Worm (Caenorhabditis elegans) whole organism, mixed stage, embryonic: ENCODE results near the gene rpb-6.
A peak's percentile ranks its signal among the peaks of the same experiment; 100 is the strongest.

Experiments used
- M03D4.4 ChIP-seq: sonication (generic microtip); optimal IDR thresholded peaks from 2 replicates; lab custom pipeline; 2017; ENCODE audit warnings: mild to moderate bottlenecking, missing genetic modification characterization, missing compliant biosample characterization
- bed-3 ChIP-seq: fragments of 200-800 bp; sonication (Bioruptor generic); optimal IDR thresholded peaks from 3 replicates; lab custom pipeline; 2018; ENCODE audit warnings: mild to moderate bottlenecking, missing genetic modification characterization, moderate library complexity, missing compliant biosample characterization
- blmp-1 ChIP-seq: fragments of 150-350 bp; optimal IDR thresholded peaks from 2 replicates; lab custom pipeline; 2014; ENCODE audit warnings: missing biosample characterization, missing genetic modification characterization
- ceh-39 ChIP-seq: fragments of 150-350 bp; optimal IDR thresholded peaks from 2 replicates; lab custom pipeline; 2014; ENCODE audit warnings: missing biosample characterization, missing genetic modification characterization
- ceh-43 ChIP-seq: fragments of 200-800 bp; sonication (Bioruptor generic); optimal IDR thresholded peaks from 2 replicates; lab custom pipeline; 2018; ENCODE audit warnings: mild to moderate bottlenecking, missing genetic modification characterization, moderate library complexity, missing compliant biosample characterization
- ceh-83 ChIP-seq: fragments of 200-800 bp; sonication (Bioruptor generic); optimal IDR thresholded peaks from 2 replicates; lab custom pipeline; 2018; ENCODE audit warnings: mild to moderate bottlenecking, missing genetic modification characterization, missing compliant biosample characterization
- ces-1 ChIP-seq: fragments of 150-350 bp; optimal IDR thresholded peaks from 2 replicates; lab custom pipeline; 2014; ENCODE audit warnings: missing biosample characterization, missing genetic modification reagents, missing genetic modification characterization
- drap-1 ChIP-seq: fragments of 200-800 bp; sonication (Bioruptor generic); optimal IDR thresholded peaks from 3 replicates; lab custom pipeline; 2018; ENCODE audit warnings: mild to moderate bottlenecking, missing genetic modification characterization, missing compliant biosample characterization
- elt-1 ChIP-seq: sonication (generic microtip); optimal IDR thresholded peaks from 2 replicates; lab custom pipeline; 2017; ENCODE audit warnings: missing genetic modification characterization, mild to moderate bottlenecking, missing compliant biosample characterization, antibody characterized with exemption, moderate library complexity, borderline replicate concordance; ENCODE audit not compliant: insufficient read depth
- elt-3 ChIP-seq: fragments of 150-350 bp; optimal IDR thresholded peaks from 2 replicates; lab custom pipeline; 2014; ENCODE audit warnings: missing biosample characterization, missing genetic modification characterization
- ham-2 ChIP-seq: fragments of 200-800 bp; sonication (Bioruptor generic); optimal IDR thresholded peaks from 2 replicates; lab custom pipeline; 2018; ENCODE audit warnings: mild to moderate bottlenecking, missing genetic modification characterization, missing compliant biosample characterization
- hlh-1 ChIP-seq: fragments of 150-350 bp; optimal IDR thresholded peaks from 2 replicates; lab custom pipeline; 2014; ENCODE audit warnings: missing biosample characterization, missing genetic modification reagents, missing genetic modification characterization
- lin-13 ChIP-seq: fragments of 150-350 bp; optimal IDR thresholded peaks from 2 replicates; lab custom pipeline; 2014; ENCODE audit warnings: missing biosample characterization, missing genetic modification characterization
- lin-32 ChIP-seq: fragments of 200-800 bp; sonication (Bioruptor generic); optimal IDR thresholded peaks from 2 replicates; lab custom pipeline; 2018; ENCODE audit warnings: mild to moderate bottlenecking, missing genetic modification characterization, missing compliant biosample characterization
- lsy-2 ChIP-seq: fragments of 150-350 bp; optimal IDR thresholded peaks from 2 replicates; lab custom pipeline; 2014; ENCODE audit warnings: missing biosample characterization, missing genetic modification characterization
- mep-1 ChIP-seq: fragments of 150-350 bp; optimal IDR thresholded peaks from 2 replicates; lab custom pipeline; 2017; ENCODE audit warnings: missing biosample characterization, missing genetic modification reagents, missing genetic modification characterization, inconsistent platforms
- mls-2 ChIP-seq: sonication (generic microtip); optimal IDR thresholded peaks from 2 replicates; lab custom pipeline; 2016; ENCODE audit warnings: mild to moderate bottlenecking, missing genetic modification characterization, moderate library complexity, missing compliant biosample characterization
- nhr-12 ChIP-seq: fragments of 150-350 bp; optimal IDR thresholded peaks from 2 replicates; lab custom pipeline; 2014; ENCODE audit warnings: missing biosample characterization, missing genetic modification characterization
- nhr-2 ChIP-seq: fragments of 150-350 bp; optimal IDR thresholded peaks from 2 replicates; lab custom pipeline; 2014; ENCODE audit warnings: missing biosample characterization, missing genetic modification characterization
- nhr-237 ChIP-seq: fragments of 150-350 bp; optimal IDR thresholded peaks from 2 replicates; lab custom pipeline; 2014; ENCODE audit warnings: missing biosample characterization, missing genetic modification characterization
- nhr-76 ChIP-seq: sonication (generic microtip); optimal IDR thresholded peaks from 2 replicates; lab custom pipeline; 2017; ENCODE audit warnings: missing biosample characterization, missing genetic modification characterization
- pha-4 ChIP-seq: fragments of 150-350 bp; optimal IDR thresholded peaks from 2 replicates; lab custom pipeline; 2018; ENCODE audit warnings: missing biosample characterization, missing genetic modification reagents, missing genetic modification characterization
- sem-2 ChIP-seq: fragments of 200-800 bp; sonication (Bioruptor generic); optimal IDR thresholded peaks from 2 replicates; lab custom pipeline; 2018; ENCODE audit warnings: mild to moderate bottlenecking, missing genetic modification characterization, missing compliant biosample characterization
- sptf-1 ChIP-seq: sonication (generic microtip); optimal IDR thresholded peaks from 2 replicates; lab custom pipeline; 2017; ENCODE audit warnings: mild to moderate bottlenecking, missing genetic modification characterization, moderate library complexity, missing compliant biosample characterization
- tbx-8 ChIP-seq: fragments of 200-800 bp; sonication (Bioruptor generic); optimal IDR thresholded peaks from 2 replicates; lab custom pipeline; 2018; ENCODE audit warnings: mild to moderate bottlenecking, missing genetic modification characterization, moderate library complexity, missing compliant biosample characterization
- unc-39 ChIP-seq: fragments of 150-350 bp; optimal IDR thresholded peaks from 2 replicates; lab custom pipeline; 2014; ENCODE audit warnings: missing biosample characterization, missing genetic modification characterization
- unc-62 ChIP-seq: fragments of 150-350 bp; optimal IDR thresholded peaks from 2 replicates; lab custom pipeline; 2014; ENCODE audit warnings: missing biosample characterization, missing genetic modification reagents, missing genetic modification characterization
- zip-8 ChIP-seq: fragments of 150-350 bp; optimal IDR thresholded peaks from 2 replicates; lab custom pipeline; 2014; ENCODE audit warnings: missing biosample characterization, missing genetic modification characterization
- ztf-11 ChIP-seq: fragments of 150-350 bp; optimal IDR thresholded peaks from 2 replicates; lab custom pipeline; 2014; ENCODE audit warnings: missing biosample characterization, missing genetic modification characterization

The rpb-6 gene

DNA sequence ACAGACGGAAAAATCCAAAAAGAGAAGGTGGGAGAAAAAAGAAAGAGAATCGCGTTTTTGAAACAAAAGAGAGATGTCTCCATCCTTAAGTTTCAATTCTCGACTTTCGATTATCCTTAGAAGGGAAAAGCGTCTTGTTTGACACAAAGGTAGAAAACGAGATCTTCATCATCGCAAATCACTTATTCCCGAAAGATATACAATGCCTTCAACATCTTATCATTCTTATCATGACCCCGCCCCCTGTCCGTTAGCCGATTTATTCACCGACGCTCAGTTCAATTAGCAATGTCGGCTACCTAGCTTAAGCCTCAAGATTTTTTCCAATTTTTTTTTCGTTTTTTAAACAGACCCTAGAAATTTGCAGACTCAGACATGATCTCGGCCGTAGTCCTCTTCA, 19.8 kb downstream of the rpb-6 start, which contains the start of gene C14A4.9:
TSS of gene C14A4.9 (plus strand) at position 368 of the 400 bp plus-strand sequence.
- TF ChIP-seq elt-3 (tag; lab: Kevin White, UChicago) (peak; percentile 79), unc-39 (tag; lab: Kevin White, UChicago) (no peak)

DNA sequence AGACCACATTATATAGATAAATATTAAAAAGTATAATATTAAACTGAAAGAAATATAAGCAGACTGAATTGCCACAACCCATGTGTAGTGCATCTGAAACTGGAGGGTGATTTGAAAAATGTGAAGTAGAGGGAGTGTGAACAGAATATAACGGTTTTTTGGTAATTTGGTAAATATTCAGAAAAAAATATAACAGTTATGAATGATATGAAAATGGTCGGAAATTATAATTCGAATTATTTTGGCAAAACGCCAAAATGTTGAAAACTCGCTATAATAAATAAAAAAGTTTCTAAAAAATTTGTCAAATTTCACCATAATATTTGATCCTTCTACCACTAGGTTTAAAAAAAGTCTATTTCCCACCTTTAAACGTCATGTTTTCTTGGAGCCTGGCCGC, 23.0 kb downstream of the rpb-6 start, which contains the start of gene srv-2:
TSS of gene srv-2 (minus strand) at position 101 of the 400 bp plus-strand sequence.
- TF ChIP-seq lsy-2 (tag; lab: Kevin White, UChicago) (no peak), ztf-11 (tag; lab: Kevin White, UChicago) (no peak), nhr-237 (no peak), pha-4 (no peak), nhr-2 (tag; lab: Kevin White, UChicago) (no peak), ceh-83 (no peak), sem-2 (GFP tag; lab: Kevin White, UChicago) (no peak), tbx-8 (no peak), M03D4.4 (tag; lab: Kevin White, UChicago) (no peak), ham-2 (GFP tag; lab: Kevin White, UChicago) (no peak), sptf-1 (no peak), ces-1 (GFP tag; lab: Kevin White, UChicago) (no peak), zip-8 (no peak)
- TF ChIP-seq, all 35 proteins: peak for 0

ce11 chrII:10603560-10603959, 24.4 kb downstream of the rpb-6 start:
- TF ChIP-seq ceh-39 (tag; lab: Kevin White, UChicago) (no peak), ztf-11 (tag; lab: Kevin White, UChicago) (no peak), lin-32 (GFP tag; lab: Kevin White, UChicago) (no peak), ceh-43 (GFP tag; lab: Kevin White, UChicago) (no peak), mls-2 (tag; lab: Kevin White, UChicago) (no peak), lin-13 (tag; lab: Kevin White, UChicago) (no peak), drap-1 (GFP tag; lab: Kevin White, UChicago) (no peak), elt-3 (tag; lab: Kevin White, UChicago) (no peak), mep-1 (tag; lab: Kevin White, UChicago) (no peak), ces-1 (GFP tag; lab: Kevin White, UChicago) (no peak)

DNA sequence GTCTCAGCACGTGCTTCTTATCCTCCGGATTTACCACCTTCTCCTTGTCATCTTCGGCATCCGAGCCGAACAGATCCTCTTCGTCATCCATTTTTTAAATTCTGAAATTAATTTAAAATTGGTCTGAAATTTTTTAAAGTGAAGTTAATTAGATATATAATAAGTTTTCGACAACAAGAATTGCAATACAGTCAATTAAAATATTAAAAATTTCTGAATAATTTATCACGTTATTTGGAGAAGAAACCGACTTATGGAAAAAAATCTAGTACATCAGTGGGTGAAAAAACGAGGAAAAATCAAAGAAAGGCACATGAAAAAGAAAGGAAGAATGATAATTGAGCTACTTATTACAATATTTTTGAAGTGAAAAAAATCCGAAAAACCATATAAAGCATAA, 26.3 kb downstream of the rpb-6 start, which contains the start of gene taf-13:
TSS of gene taf-13 (minus strand) at position 101 of the 400 bp plus-strand sequence.
- no peak for TF ChIP-seq pha-4
- no peak for TF ChIP-seq nhr-12
- no peak for TF ChIP-seq ceh-43 (GFP tag; lab: Kevin White, UChicago)
- no peak for TF ChIP-seq hlh-1 (tag; lab: Kevin White, UChicago)
- TF ChIP-seq sptf-1 = no peak
- no peak for TF ChIP-seq bed-3 (GFP tag; lab: Kevin White, UChicago)
- TF ChIP-seq lin-32 (GFP tag; lab: Kevin White, UChicago) = no peak
- no peak for TF ChIP-seq drap-1 (GFP tag; lab: Kevin White, UChicago)
- TF ChIP-seq blmp-1 (tag; lab: Kevin White, UChicago) = no peak
- no peak for TF ChIP-seq ces-1 (GFP tag; lab: Kevin White, UChicago)
- TF ChIP-seq mep-1 (tag; lab: Kevin White, UChicago) = no peak
- TF ChIP-seq sem-2 (GFP tag; lab: Kevin White, UChicago) = no peak
- TF ChIP-seq M03D4.4 (tag; lab: Kevin White, UChicago) = no peak
- TF ChIP-seq unc-39 (tag; lab: Kevin White, UChicago) = no peak
- TF ChIP-seq nhr-76 = no peak
- no peak for TF ChIP-seq unc-62 (GFP tag; lab: Kevin White, UChicago)
- TF ChIP-seq ceh-39 (tag; lab: Kevin White, UChicago) = no peak
- no peak for TF ChIP-seq elt-1 (tag; lab: Kevin White, UChicago)
- no peak for TF ChIP-seq ceh-83

- TF ChIP-seq ces-1 (GFP tag; lab: Kevin White, UChicago) = peak; percentile 56
- peak; percentile 25 for TF ChIP-seq pha-4
- TF ChIP-seq blmp-1 (tag; lab: Kevin White, UChicago) = peak; percentile 81
- TF ChIP-seq nhr-76 = no peak
- TF ChIP-seq bed-3 (GFP tag; lab: Kevin White, UChicago) = no peak
- TF ChIP-seq, all 35 proteins: peak for 3
Measured at ce11 chrII:10607238-10607961, 28.2 kb downstream of the rpb-6 start, which contains the start of gene ccm-3. TSS of gene ccm-3 (minus strand) at chrII:10607275.
